Fruit fly (Drosophila melanogaster) whole organism, embryonic: ENCODE results near the gene Unr.

ENCODE experiments used
- Atf-2 ChIP-seq: fragments of 200-800 bp; sonication (Bioruptor generic); optimal IDR thresholded peaks from 2 replicates; lab custom pipeline; 2016; ENCODE audit warnings: missing biosample characterization, missing genetic modification characterization
- Atf3 ChIP-seq: fragments of 200-800 bp; sonication (Bioruptor generic); optimal IDR thresholded peaks from 3 replicates; lab custom pipeline; 2016; ENCODE audit warnings: missing biosample characterization, missing genetic modification characterization
- CG10321 ChIP-seq: fragments of 200-800 bp; sonication (Bioruptor generic); IDR thresholded peaks from 2 replicates; pipeline ENCODE4 v1.3.6; 2022; ENCODE audit warnings: missing biosample characterization, missing genetic modification characterization
- CG10654 ChIP-seq: fragments of 200-800 bp; sonication (Bioruptor generic); optimal IDR thresholded peaks from 2 replicates; lab custom pipeline; 2016; ENCODE audit warnings: missing biosample characterization, missing genetic modification characterization
- CG12299 ChIP-seq: fragments of 200-800 bp; sonication (Bioruptor generic); optimal IDR thresholded peaks from 2 replicates; lab custom pipeline; 2018; ENCODE audit warnings: missing biosample characterization, mild to moderate bottlenecking, missing genetic modification characterization
- CG13123 ChIP-seq: fragments of 200-800 bp; sonication (Bioruptor generic); optimal IDR thresholded peaks from 2 replicates; lab custom pipeline; 2016; ENCODE audit warnings: missing biosample characterization, missing genetic modification characterization
- CG14014 ChIP-seq: fragments of 200-800 bp; sonication (Bioruptor generic); IDR thresholded peaks from 2 replicates; pipeline ENCODE4 v1.3.6; 2022; ENCODE audit warnings: missing biosample characterization, missing genetic modification characterization
- CG14441 ChIP-seq: fragments of 200-800 bp; sonication (Bioruptor generic); IDR thresholded peaks from 2 replicates; pipeline ENCODE4 v1.3.6; 2022; ENCODE audit warnings: missing biosample characterization, missing genetic modification characterization
- CG15073 ChIP-seq: fragments of 200-800 bp; sonication (Bioruptor generic); optimal IDR thresholded peaks from 2 replicates; lab custom pipeline; 2016; ENCODE audit warnings: missing biosample characterization, missing genetic modification characterization
- CG15269 ChIP-seq: fragments of 200-800 bp; sonication (Bioruptor generic); optimal IDR thresholded peaks from 2 replicates; lab custom pipeline; 2018; ENCODE audit warnings: missing biosample characterization, mild to moderate bottlenecking, missing genetic modification characterization, moderate library complexity
- CG15601 ChIP-seq: fragments of 200-800 bp; sonication (Bioruptor generic); optimal IDR thresholded peaks from 3 replicates; lab custom pipeline; 2019; ENCODE audit warnings: missing biosample characterization, mild to moderate bottlenecking, missing genetic modification characterization, moderate library complexity
- CG15696 ChIP-seq: fragments of 200-800 bp; sonication (Bioruptor generic); optimal IDR thresholded peaks from 2 replicates; lab custom pipeline; 2019; ENCODE audit warnings: missing biosample characterization, mild to moderate bottlenecking, missing genetic modification characterization, moderate library complexity
- CG16863 ChIP-seq: fragments of 200-800 bp; sonication (Bioruptor generic); optimal IDR thresholded peaks from 3 replicates; lab custom pipeline; 2016; ENCODE audit warnings: missing biosample characterization, missing genetic modification characterization
- CG17359 ChIP-seq: fragments of 200-800 bp; sonication (Bioruptor generic); optimal IDR thresholded peaks from 3 replicates; lab custom pipeline; 2018; ENCODE audit warnings: missing biosample characterization, mild to moderate bottlenecking, missing genetic modification characterization, moderate library complexity
- CG18011 ChIP-seq: fragments of 200-800 bp; sonication (Bioruptor generic); optimal IDR thresholded peaks from 2 replicates; lab custom pipeline; 2017; ENCODE audit warnings: missing biosample characterization, missing genetic modification characterization, mild to moderate bottlenecking, moderate library complexity, missing genotype
- CG30020 ChIP-seq: fragments of 200-800 bp; optimal IDR thresholded peaks from 2 replicates; lab custom pipeline; 2019; ENCODE audit warnings: missing biosample characterization, mild to moderate bottlenecking, missing genetic modification characterization, moderate library complexity
- CG3065 ChIP-seq: fragments of 200-800 bp; sonication (Bioruptor generic); optimal IDR thresholded peaks from 2 replicates; lab custom pipeline; 2016; ENCODE audit warnings: missing biosample characterization, missing genetic modification characterization
- CG32532 ChIP-seq: fragments of 200-800 bp; sonication (Bioruptor generic); IDR thresholded peaks from 2 replicates; pipeline ENCODE4 v1.3.6; 2022; ENCODE audit warnings: missing biosample characterization, missing genetic modification characterization
- CG3407 ChIP-seq: fragments of 200-800 bp; sonication (Bioruptor generic); optimal IDR thresholded peaks from 2 replicates; lab custom pipeline; 2018; ENCODE audit warnings: missing biosample characterization, mild to moderate bottlenecking, missing genetic modification characterization
- CG3726 ChIP-seq: fragments of 200-800 bp; sonication (Bioruptor generic); IDR thresholded peaks from 3 replicates; pipeline ENCODE4, ENCODE4 v1.3.6; 2022; ENCODE audit warnings: missing biosample characterization, missing genetic modification characterization
- CG5180 ChIP-seq: fragments of 200-800 bp; sonication (Bioruptor generic); optimal IDR thresholded peaks from 3 replicates; lab custom pipeline; 2017; ENCODE audit warnings: missing biosample characterization, missing genetic modification characterization, mild to moderate bottlenecking, moderate library complexity, missing genetic modification reagents
- CG6654 ChIP-seq: fragments of 200-800 bp; sonication (Bioruptor generic); optimal IDR thresholded peaks from 2 replicates; lab custom pipeline; 2017; ENCODE audit warnings: missing biosample characterization, mild to moderate bottlenecking, missing genetic modification characterization
- CG8924 ChIP-seq: fragments of 200-800 bp; optimal IDR thresholded peaks from 3 replicates; lab custom pipeline; 2019; ENCODE audit warnings: missing biosample characterization, mild to moderate bottlenecking, missing genetic modification characterization, moderate library complexity
- D19A ChIP-seq: fragments of 200-800 bp; optimal IDR thresholded peaks from 3 replicates; lab custom pipeline; 2019; ENCODE audit warnings: missing biosample characterization, mild to moderate bottlenecking, missing genetic modification characterization, moderate library complexity
- Dll ChIP-seq: fragments of 200-800 bp; sonication (Bioruptor generic); IDR thresholded peaks from 4 replicates; pipeline ENCODE4 v1.3.6; 2022; ENCODE audit warnings: missing biosample characterization, missing genetic modification characterization; ENCODE audit not compliant: partially characterized antibody
- Hr3 ChIP-seq: fragments of 200-800 bp; sonication (Bioruptor generic); optimal IDR thresholded peaks from 3 replicates; lab custom pipeline; 2016; ENCODE audit warnings: missing biosample characterization, missing genetic modification characterization
- Hr51 ChIP-seq, 2 experiments: fragments of 200-800 bp; sonication (Bioruptor generic); optimal IDR thresholded peaks; 2 replicates in 1 of 2; 3 replicates in 1 of 2; lab custom pipeline; 2016 to 2018; ENCODE audit warnings: missing biosample characterization in 2 of 2, missing genetic modification characterization in 2 of 2, mild to moderate bottlenecking in 1 of 2, moderate library complexity in 1 of 2
- Hsf ChIP-seq: fragments of 200-800 bp; sonication (Bioruptor generic); optimal IDR thresholded peaks from 3 replicates; lab custom pipeline; 2016; ENCODE audit warnings: missing biosample characterization, missing genetic modification characterization
- MTF-1 ChIP-seq: fragments of 200-800 bp; sonication (Bioruptor generic); optimal IDR thresholded peaks from 2 replicates; lab custom pipeline; 2018; ENCODE audit warnings: missing biosample characterization, mild to moderate bottlenecking, missing genetic modification characterization, borderline replicate concordance
- NC2α ChIP-seq: fragments of 200-800 bp; sonication (Bioruptor generic); optimal IDR thresholded peaks from 2 replicates; lab custom pipeline; 2016; ENCODE audit warnings: missing biosample characterization, missing genetic modification characterization
- Nf-YA ChIP-seq: fragments of 200-800 bp; sonication (Bioruptor generic); IDR thresholded peaks from 2 replicates; pipeline ENCODE4 v1.3.6; 2022; ENCODE audit warnings: missing biosample characterization, missing genetic modification characterization
- Sin3A ChIP-seq: fragments of >200 bp; optimal IDR thresholded peaks from 2 replicates; lab custom pipeline; 2018
- ase ChIP-seq: fragments of 200-800 bp; sonication (Bioruptor generic); IDR thresholded peaks from 3 replicates; pipeline ENCODE4 v1.3.6; 2022; ENCODE audit warnings: missing biosample characterization, missing genetic modification characterization
- bowl ChIP-seq: fragments of 200-800 bp; sonication (Bioruptor generic); IDR thresholded peaks from 2 replicates; pipeline ENCODE4 v1.3.6; 2022; ENCODE audit warnings: missing biosample characterization, missing genetic modification characterization
- ci ChIP-seq: fragments of 200-800 bp; sonication (Bioruptor generic); IDR thresholded peaks from 3 replicates; pipeline ENCODE4 v1.3.6; 2022; ENCODE audit warnings: missing biosample characterization, missing genetic modification characterization
- esg ChIP-seq: fragments of 200-800 bp; sonication (Bioruptor generic); conservative IDR thresholded peaks from 2 replicates; pipeline ENCODE4 v1.3.6; 2022; ENCODE audit warnings: missing biosample characterization, missing genetic modification characterization
- fd3F ChIP-seq: fragments of 200-800 bp; sonication (Bioruptor generic); optimal IDR thresholded peaks from 2 replicates; lab custom pipeline; 2018; ENCODE audit warnings: missing biosample characterization, mild to moderate bottlenecking, missing genetic modification characterization, moderate library complexity
- fd64A ChIP-seq: fragments of 200-800 bp; sonication (Bioruptor generic); optimal IDR thresholded peaks from 3 replicates; lab custom pipeline; 2018; ENCODE audit warnings: missing biosample characterization, mild to moderate bottlenecking, missing genetic modification characterization
- gcm ChIP-seq: fragments of 200-800 bp; sonication (Bioruptor generic); optimal IDR thresholded peaks from 2 replicates; lab custom pipeline; 2019; ENCODE audit warnings: missing biosample characterization, mild to moderate bottlenecking, missing genetic modification characterization, moderate library complexity
- gfzf ChIP-seq: fragments of 200-800 bp; sonication (Bioruptor generic); optimal IDR thresholded peaks from 2 replicates; lab custom pipeline; 2016; ENCODE audit warnings: missing biosample characterization, mild to moderate bottlenecking, missing genetic modification characterization, moderate library complexity
- h ChIP-seq: fragments of >200 bp; optimal IDR thresholded peaks from 2 replicates; lab custom pipeline; 2017
- luna ChIP-seq: fragments of 200-800 bp; sonication (Bioruptor generic); optimal IDR thresholded peaks from 2 replicates; lab custom pipeline; 2016; ENCODE audit warnings: missing biosample characterization, missing genetic modification characterization
- otp ChIP-seq: fragments of 200-800 bp; sonication (Bioruptor generic); IDR thresholded peaks from 3 replicates; pipeline ENCODE4, ENCODE4 v1.3.6; 2022; ENCODE audit warnings: missing biosample characterization, missing genetic modification characterization
- pnt ChIP-seq: fragments of 200-800 bp; sonication (Bioruptor generic); optimal IDR thresholded peaks from 3 replicates; lab custom pipeline; 2016; ENCODE audit warnings: missing biosample characterization, missing genetic modification characterization
- ro ChIP-seq: fragments of 200-800 bp; sonication (Bioruptor generic); IDR thresholded peaks from 2 replicates; pipeline ENCODE4 v1.3.6; 2022; ENCODE audit warnings: missing biosample characterization, missing genetic modification characterization
- sens-2 ChIP-seq: fragments of 200-800 bp; sonication (Bioruptor generic); IDR thresholded peaks from 2 replicates; pipeline ENCODE4 v1.3.6; 2022; ENCODE audit warnings: missing biosample characterization, missing genetic modification characterization
- seq ChIP-seq: fragments of 200-800 bp; sonication (Bioruptor generic); IDR thresholded peaks from 2 replicates; pipeline ENCODE4 v1.3.6; 2022; ENCODE audit warnings: missing biosample characterization, missing genetic modification characterization
- shn ChIP-seq: fragments of 200-800 bp; sonication (Bioruptor generic); optimal IDR thresholded peaks from 3 replicates; lab custom pipeline; 2016; ENCODE audit warnings: missing biosample characterization, missing genetic modification characterization
- sqz ChIP-seq: fragments of 200-800 bp; sonication (Bioruptor generic); optimal IDR thresholded peaks from 3 replicates; lab custom pipeline; 2018; ENCODE audit warnings: missing biosample characterization, mild to moderate bottlenecking, missing genetic modification characterization
- wor ChIP-seq: fragments of 200-800 bp; sonication (Bioruptor generic); IDR thresholded peaks from 2 replicates; pipeline ENCODE4 v1.3.6; 2022; ENCODE audit warnings: missing biosample characterization, missing genetic modification characterization
- yki ChIP-seq: fragments of >200 bp; optimal IDR thresholded peaks from 3 replicates; lab custom pipeline; 2018
- zfh1 ChIP-seq: fragments of 200-800 bp; sonication (Bioruptor generic); IDR thresholded peaks from 3 replicates; pipeline ENCODE4 v1.3.6; 2022; ENCODE audit warnings: missing biosample characterization, missing genetic modification characterization

The Unr gene

DNA sequence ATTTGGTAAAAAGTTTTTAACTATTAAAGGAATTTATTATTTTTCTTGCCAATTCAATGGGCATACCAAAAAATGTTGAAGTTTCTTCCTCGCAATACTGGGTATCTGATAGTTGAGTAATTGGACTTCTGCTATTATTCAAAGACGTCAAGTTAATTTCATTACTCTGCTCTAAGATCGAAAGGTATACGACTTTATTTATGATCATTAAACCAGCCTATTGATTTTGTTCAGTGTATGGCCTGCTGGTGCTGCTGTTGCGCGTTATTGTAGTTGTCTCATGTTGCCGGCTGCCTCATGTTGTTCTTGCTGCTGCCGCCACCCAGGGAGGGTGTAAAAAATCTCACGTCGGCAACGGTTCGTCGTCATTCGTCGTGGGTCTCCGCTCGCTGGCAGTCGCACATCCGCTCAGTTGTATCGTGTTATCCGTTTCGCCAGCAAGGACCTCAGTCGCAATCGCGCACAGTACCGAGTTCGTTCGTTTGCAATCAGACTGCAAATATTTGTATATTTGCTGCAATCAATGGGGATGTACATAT lies 46.5 kb downstream of the Unr start, which contains the start of gene CG7120 (continued):
- TF ChIP-seq Hr51 (GFP tag; optimal IDR thresholded peaks at IDR 0.05; lab: Kevin White, UChicago) (peak; percentile 18 to 55), ro (GFP tag; lab: Robert Waterston, UW) (no peak), NC2α (GFP tag; lab: Kevin White, UChicago) (peak; percentile 24), Atf-2 (peak; percentile 61), CG5180 (GFP tag; lab: Kevin White, UChicago) (peak; percentile 15), sqz (GFP tag; lab: Kevin White, UChicago) (no peak), otp (GFP tag; lab: Robert Waterston, UW) (no peak), Dll (GFP tag; lab: Robert Waterston, UW) (no peak), D19A (tag; lab: Kevin White, UChicago) (peak; percentile 52), fd3F (GFP tag; lab: Kevin White, UChicago) (peak; percentile 13), CG13123 (no peak), h (lab: Kevin White, UChicago) (no peak), fd64A (GFP tag; lab: Kevin White, UChicago) (no peak), yki (no peak), CG3065 (GFP tag; lab: Kevin White, UChicago) (no peak), Hr3 (GFP tag; lab: Kevin White, UChicago) (peak; percentile 7), CG15073 (GFP tag; lab: Kevin White, UChicago) (no peak), Atf3 (GFP tag; lab: Kevin White, UChicago) (no peak), CG15269 (tag; lab: Kevin White, UChicago) (no peak), pnt (no peak), CG16863 (GFP tag; lab: Kevin White, UChicago) (peak; percentile 51), sens-2 (GFP tag; lab: Robert Waterston, UW) (no peak), CG30020 (tag; lab: Kevin White, UChicago) (no peak), CG6654 (no peak), CG15696 (tag; lab: Kevin White, UChicago) (no peak), CG14441 (GFP tag; lab: Robert Waterston, UW) (no peak), CG17359 (tag; lab: Kevin White, UChicago) (no peak), ci (GFP tag; lab: Robert Waterston, UW) (peak; percentile 61; the same call in 1 of the 3 replicates), Hsf (GFP tag; lab: Kevin White, UChicago) (peak; percentile 38), esg (no peak), CG10654 (peak; percentile 14), MTF-1 (GFP tag; lab: Kevin White, UChicago) (peak; percentile 18), luna (GFP tag; lab: Kevin White, UChicago) (no peak), CG15601 (tag; lab: Kevin White, UChicago) (no peak), gcm (peak; percentile 21), CG3407 (no peak), CG18011 (peak; percentile 10), CG10321 (GFP tag; lab: Robert Waterston, UW) (no peak), Sin3A (lab: Kevin White, UChicago) (no peak), bowl (GFP tag; lab: Robert Waterston, UW) (no peak), CG32532 (GFP tag; lab: Robert Waterston, UW) (no peak), wor (GFP tag; lab: Robert Waterston, UW) (no peak), CG14014 (GFP tag; lab: Robert Waterston, UW) (peak; percentile 41; the same call in 1 of the 2 replicates), shn (peak; percentile 14), gfzf (GFP tag; lab: Kevin White, UChicago) (no peak), Nf-YA (no peak), seq (peak; percentile 17; the same call in 1 of the 2 replicates), zfh1 (GFP tag; lab: Robert Waterston, UW) (peak; percentile 56; the same call in 2 of the 3 replicates), CG8924 (tag; lab: Kevin White, UChicago) (peak; percentile 33), CG12299 (tag; lab: Kevin White, UChicago) (no peak), ase (0 out of 3 replicates have a peak, but pooled peaks have one; percentile 49), CG3726 (GFP tag; lab: Robert Waterston, UW) (no peak)
